Fruit fly (Drosophila melanogaster) whole organism: ENCODE results near the gene CG11562.

Experiments
- CG8478 ChIP-seq: fragments of >200 bp; optimal IDR thresholded peaks from 2 replicates; lab custom pipeline; 2018; ENCODE audit warnings: inconsistent platforms
- usp ChIP-seq: fragments of >200 bp; optimal IDR thresholded peaks from 2 replicates; lab custom pipeline; 2017; ENCODE audit warnings: missing biosample characterization, missing genetic modification characterization, mixed read lengths

DNA sequence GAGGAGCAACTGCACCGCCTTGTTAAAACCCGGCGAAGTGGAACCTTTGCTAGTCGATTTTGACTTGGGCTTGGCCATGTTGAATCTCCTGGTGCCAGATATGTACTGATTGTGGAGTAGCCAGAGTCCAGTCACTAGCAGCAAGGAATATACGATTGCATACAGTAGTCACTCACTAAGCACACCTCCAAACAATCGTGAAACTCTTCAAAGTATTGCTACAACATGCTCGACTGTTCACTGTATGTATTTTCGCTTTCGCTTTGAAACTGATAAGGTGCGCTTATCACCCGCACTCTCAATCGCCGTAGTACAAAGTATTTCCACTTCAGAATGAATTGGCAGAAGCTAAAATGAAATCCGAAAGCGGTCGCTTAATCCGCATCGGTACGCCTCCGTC lies 5.8 kb upstream of the CG11562 start:
- TF ChIP-seq usp (GFP tag; lab: Kevin White, UChicago) (no peak), CG8478 (lab: Kevin White, UChicago) (no peak)
